Worm (Caenorhabditis elegans) whole organism, L1 larva: ENCODE results near the gene nspe-2.

Source experiments
- alr-1 ChIP-seq: fragments of 200-800 bp; sonication (Bioruptor generic); optimal IDR thresholded peaks from 2 replicates; lab custom pipeline; 2018; ENCODE audit warnings: borderline replicate concordance, mild to moderate bottlenecking, missing genetic modification characterization, missing compliant biosample characterization
- ama-1 ChIP-seq: fragments of 150-350 bp; optimal IDR thresholded peaks from 2 replicates; lab custom pipeline; 2014
- blmp-1 ChIP-seq: fragments of 150-350 bp; optimal IDR thresholded peaks from 2 replicates; lab custom pipeline; 2014; ENCODE audit warnings: missing biosample characterization, missing genetic modification characterization
- ceh-63 ChIP-seq: fragments of 200-800 bp; sonication (Bioruptor generic); optimal IDR thresholded peaks from 2 replicates; lab custom pipeline; 2018; ENCODE audit warnings: mild to moderate bottlenecking, missing genetic modification characterization, missing compliant biosample characterization
- ceh-90 ChIP-seq: sonication (generic microtip); optimal IDR thresholded peaks from 2 replicates; lab custom pipeline; 2016; ENCODE audit warnings: missing genetic modification characterization, missing compliant biosample characterization
- efl-1 ChIP-seq, 4 experiments: fragments of 150-350 bp; optimal IDR thresholded peaks in 3 of 4; peaks in 1 of 4; 1 replicate in 1 of 4; 2 replicates in 3 of 4; lab custom pipeline; 2014; ENCODE audit warnings: missing biosample characterization in 2 of 4, missing genetic modification characterization in 2 of 4, missing genetic modification reagents in 2 of 4
- efl-3 ChIP-seq: fragments of 200-800 bp; sonication (Bioruptor generic); optimal IDR thresholded peaks from 2 replicates; lab custom pipeline; 2018; ENCODE audit warnings: mild to moderate bottlenecking, missing genetic modification characterization, missing compliant biosample characterization
- egl-13 ChIP-seq: sonication (generic microtip); optimal IDR thresholded peaks from 2 replicates; lab custom pipeline; 2016; ENCODE audit warnings: missing genotype, missing genetic modification reagents, missing genetic modification characterization, missing compliant biosample characterization
- egl-27 ChIP-seq, 2 experiments: fragments of 150-350 bp in 1 of 2; sonication (generic microtip); optimal IDR thresholded peaks; 3 replicates each; lab custom pipeline; 2017 to 2018; ENCODE audit warnings: missing biosample characterization in 2 of 2, missing genetic modification characterization in 2 of 2, missing genetic modification reagents in 2 of 2
- elt-2 ChIP-seq: sonication (generic microtip); optimal IDR thresholded peaks from 2 replicates; lab custom pipeline; 2016; ENCODE audit warnings: missing genetic modification characterization, mild to moderate bottlenecking, inconsistent platforms, missing compliant biosample characterization, missing genetic modification reagents
- elt-3 ChIP-seq, 6 experiments: fragments of 150-350 bp in 1 of 6; sonication (generic microtip); optimal IDR thresholded peaks; 2 replicates each; lab custom pipeline; 2017 to 2018; ENCODE audit warnings: missing biosample characterization in 6 of 6, missing genetic modification characterization in 6 of 6, inconsistent platforms in 1 of 6
- fkh-10 ChIP-seq: sonication (generic microtip); optimal IDR thresholded peaks from 2 replicates; lab custom pipeline; 2017; ENCODE audit warnings: missing biosample characterization, missing genetic modification reagents, missing genetic modification characterization
- fkh-4 ChIP-seq: sonication (generic microtip); optimal IDR thresholded peaks from 2 replicates; lab custom pipeline; 2016; ENCODE audit warnings: missing compliant biosample characterization, missing genetic modification characterization, borderline replicate concordance
- fos-1 ChIP-seq: fragments of 150-350 bp; optimal IDR thresholded peaks from 2 replicates; lab custom pipeline; 2014; ENCODE audit warnings: missing biosample characterization, missing genetic modification characterization
- hlh-4 ChIP-seq: sonication (generic microtip); optimal IDR thresholded peaks from 2 replicates; lab custom pipeline; 2016; ENCODE audit warnings: mild to moderate bottlenecking, missing genetic modification characterization, missing compliant biosample characterization
- hpl-2 ChIP-seq: fragments of 150-350 bp; optimal IDR thresholded peaks from 2 replicates; lab custom pipeline; 2014; ENCODE audit warnings: missing biosample characterization, missing genetic modification reagents, missing genetic modification characterization
- lin-13 ChIP-seq: fragments of 150-350 bp; optimal IDR thresholded peaks from 2 replicates; lab custom pipeline; 2014; ENCODE audit warnings: missing biosample characterization, missing genetic modification reagents, missing genetic modification characterization
- lin-14 ChIP-seq: fragments of 200-800 bp; sonication (Bioruptor generic); optimal IDR thresholded peaks from 2 replicates; lab custom pipeline; 2018; ENCODE audit warnings: mild to moderate bottlenecking, missing genetic modification characterization, moderate library complexity, missing compliant biosample characterization
- lin-35 ChIP-seq, 2 experiments: fragments of 150-350 bp; optimal IDR thresholded peaks; 2 replicates each; lab custom pipeline; 2014; ENCODE audit warnings: missing biosample characterization in 2 of 2, missing genetic modification characterization in 2 of 2, missing genetic modification reagents in 2 of 2
- lsy-2 ChIP-seq, 2 experiments: fragments of 150-350 bp; optimal IDR thresholded peaks; 2 replicates each; lab custom pipeline; 2014; ENCODE audit warnings: missing biosample characterization in 2 of 2, missing genetic modification characterization in 2 of 2
- nhr-19 ChIP-seq: fragments of 200-800 bp; sonication (Bioruptor generic); conservative IDR thresholded peaks from 2 replicates; pipeline ENCODE4 v1.3.6; 2022; ENCODE audit warnings: missing genetic modification characterization, missing compliant biosample characterization
- nhr-20 ChIP-seq: sonication (generic microtip); optimal IDR thresholded peaks from 2 replicates; lab custom pipeline; 2016; ENCODE audit warnings: mild to moderate bottlenecking, missing genetic modification characterization, missing compliant biosample characterization
- nhr-237 ChIP-seq: fragments of 150-350 bp; optimal IDR thresholded peaks from 2 replicates; lab custom pipeline; 2014; ENCODE audit warnings: missing biosample characterization, missing genetic modification characterization
- nhr-28 ChIP-seq: fragments of 150-350 bp; optimal IDR thresholded peaks from 2 replicates; lab custom pipeline; 2014; ENCODE audit warnings: missing biosample characterization, missing genetic modification characterization
- nhr-77 ChIP-seq: fragments of 150-350 bp; optimal IDR thresholded peaks from 2 replicates; lab custom pipeline; 2014; ENCODE audit warnings: missing biosample characterization, missing genetic modification characterization
- nhr-84 ChIP-seq: sonication (generic microtip); optimal IDR thresholded peaks from 2 replicates; lab custom pipeline; 2017; ENCODE audit warnings: missing biosample characterization, missing genetic modification characterization
- nhr-85 ChIP-seq: sonication (generic microtip); peaks from one replicate; lab custom pipeline; 2016; ENCODE audit warnings: missing genetic modification characterization, inconsistent platforms, missing compliant biosample characterization
- nhr-90 ChIP-seq: sonication (generic microtip); optimal IDR thresholded peaks from 2 replicates; lab custom pipeline; 2016; ENCODE audit warnings: mild to moderate bottlenecking, missing genetic modification characterization, missing compliant biosample characterization; ENCODE audit not compliant: poor library complexity
- pax-3 ChIP-seq: fragments of 200-800 bp; sonication (Bioruptor generic); optimal IDR thresholded peaks from 2 replicates; lab custom pipeline; 2018; ENCODE audit warnings: mild to moderate bottlenecking, missing genetic modification characterization, moderate library complexity, missing compliant biosample characterization
- rnt-1 ChIP-seq: sonication (generic microtip); optimal IDR thresholded peaks from 2 replicates; lab custom pipeline; 2016; ENCODE audit warnings: mild to moderate bottlenecking, missing genetic modification characterization, moderate library complexity, missing compliant biosample characterization
- skn-1 ChIP-seq: fragments of 150-350 bp; optimal IDR thresholded peaks from 2 replicates; lab custom pipeline; 2014; ENCODE audit warnings: missing biosample characterization, missing genetic modification characterization
- snu-23 ChIP-seq: sonication (generic microtip); optimal IDR thresholded peaks from 2 replicates; lab custom pipeline; 2016; ENCODE audit warnings: missing genetic modification characterization, missing compliant biosample characterization
- tlp-1 ChIP-seq: fragments of 150-350 bp; optimal IDR thresholded peaks from 2 replicates; lab custom pipeline; 2014; ENCODE audit warnings: missing biosample characterization, missing genetic modification characterization
- unc-130 ChIP-seq: fragments of 150-350 bp; optimal IDR thresholded peaks from 2 replicates; lab custom pipeline; 2017; ENCODE audit warnings: missing biosample characterization, missing genetic modification characterization, inconsistent platforms
- unc-86 ChIP-seq: sonication (generic microtip); optimal IDR thresholded peaks from 2 replicates; lab custom pipeline; 2016; ENCODE audit warnings: missing genetic modification characterization, missing compliant biosample characterization
- zip-4 ChIP-seq: fragments of 200-800 bp; sonication (Bioruptor generic); optimal IDR thresholded peaks from 2 replicates; lab custom pipeline; 2018; ENCODE audit warnings: mild to moderate bottlenecking, missing genetic modification characterization, moderate library complexity, missing compliant biosample characterization
- ztf-4 ChIP-seq: fragments of 150-350 bp; optimal IDR thresholded peaks from 2 replicates; lab custom pipeline; 2014; ENCODE audit warnings: missing biosample characterization, missing genetic modification characterization

The nspe-2 gene

ce11 chrII:12636602-12637001 lies 17.4 kb upstream of the nspe-2 start, which contains the start of gene nhr-234:
nhr-234 (plus strand) TSS chrII:12636678.
- no peak for TF ChIP-seq fos-1
- no peak for TF ChIP-seq egl-27 (tag; optimal IDR thresholded peaks at IDR 0.05; lab: Kevin White, UChicago)
- TF ChIP-seq nhr-90 (tag; lab: Kevin White, UChicago): no peak
- TF ChIP-seq zip-4 (GFP tag; lab: Kevin White, UChicago): no peak
- TF ChIP-seq nhr-84 (tag; lab: Kevin White, UChicago): no peak

- no peak for TF ChIP-seq ztf-4
- no peak for TF ChIP-seq elt-2 (tag; lab: Kevin White, UChicago)
- TF ChIP-seq fkh-10 (GFP tag; lab: Kevin White, UChicago): no peak
- peak; percentile 67 for TF ChIP-seq nhr-85 (tag; lab: Kevin White, UChicago)
- TF ChIP-seq unc-130 (tag; lab: Kevin White, UChicago): no peak
Measured at ce11 chrII:12634749-12635318, 15.6 kb upstream of the nspe-2 start, which contains the start of gene Y38E10A.17. Y38E10A.17 (minus strand) TSS chrII:12634799.

- TF ChIP-seq zip-4 (GFP tag; lab: Kevin White, UChicago): no peak
- no peak for TF ChIP-seq egl-13
- TF ChIP-seq fkh-4: no peak
- TF ChIP-seq unc-130 (tag; lab: Kevin White, UChicago): no peak
- TF ChIP-seq lin-35 (GFP tag; optimal IDR thresholded peaks at IDR 0.05; lab: Kevin White, UChicago): no peak
- no peak for TF ChIP-seq efl-1 (optimal IDR thresholded peaks at IDR 0.05; lab: Kevin White, UChicago)
- peak in 1 of 2 experiments; percentile 18 for TF ChIP-seq efl-1 (GFP tag; optimal IDR thresholded peaks at IDR 0.05 in 1 of 2; lab: Kevin White, UChicago)
- TF ChIP-seq nhr-85 (tag; lab: Kevin White, UChicago): peak; percentile 53
- TF ChIP-seq, all 84 proteins: peak for 2
Measured at ce11 chrII:12630888-12631287, 11.7 kb upstream of the nspe-2 start, which contains the start of gene Y38E10A.34. Y38E10A.34 (plus strand) TSS chrII:12631188.

ce11 chrII:12629387-12629786 lies 10.2 kb upstream of the nspe-2 start, which contains the start of gene Y38E10A.28:
Y38E10A.28 (plus strand) TSS chrII:12629687.
- TF ChIP-seq unc-86 (tag; lab: Kevin White, UChicago) (no peak), zip-4 (GFP tag; lab: Kevin White, UChicago) (no peak), ceh-90 (no peak), alr-1 (tag; lab: Kevin White, UChicago) (no peak), efl-3 (GFP tag; lab: Kevin White, UChicago) (no peak), tlp-1 (tag; lab: Kevin White, UChicago) (no peak), ceh-63 (GFP tag; lab: Kevin White, UChicago) (no peak), nhr-237 (no peak), nhr-28 (tag; lab: Kevin White, UChicago) (no peak), nhr-77 (tag; lab: Kevin White, UChicago) (no peak), hlh-4 (tag; lab: Kevin White, UChicago) (no peak), ama-1 (no peak), lin-35 (GFP tag; optimal IDR thresholded peaks at IDR 0.05; lab: Kevin White, UChicago) (no peak), skn-1 (tag; lab: Kevin White, UChicago) (no peak)
- TF ChIP-seq, all 84 proteins: peak for 0

ce11 chrII:12628566-12628965 lies 9.4 kb upstream of the nspe-2 start, which contains the start of gene nspe-5:
nspe-5 (plus strand) TSS chrII:12628866.
- TF ChIP-seq efl-1 (optimal IDR thresholded peaks at IDR 0.05; lab: Kevin White, UChicago) (no peak), efl-1 (GFP tag; optimal IDR thresholded peaks at IDR 0.05 in 1 of 2; lab: Kevin White, UChicago) (peak in 1 of 2 experiments; percentile 18), lin-13 (no peak), blmp-1 (peak; percentile 12), pax-3 (tag; lab: Kevin White, UChicago) (no peak), lin-14 (GFP tag; lab: Kevin White, UChicago) (peak; percentile 1), snu-23 (GFP tag; lab: Kevin White, UChicago) (peak; percentile 10), nhr-85 (tag; lab: Kevin White, UChicago) (peak; percentile 4), hpl-2 (GFP tag; lab: Kevin White, UChicago) (no peak), elt-3 (tag; optimal IDR thresholded peaks at IDR 0.05; lab: Kevin White, UChicago) (peak in 1 of 6 experiments; percentile 21), skn-1 (tag; lab: Kevin White, UChicago) (no peak), lsy-2 (tag; optimal IDR thresholded peaks at IDR 0.05; lab: Kevin White, UChicago) (no peak), nhr-19 (GFP tag; lab: Robert Waterston, UW) (no peak), nhr-20 (peak; percentile 34), rnt-1 (tag; lab: Kevin White, UChicago) (no peak)
